Worm (Caenorhabditis elegans) whole organism, L3 larva: ENCODE measurements around the gene zak-1.

Experiments
- fos-1 ChIP-seq: fragments of 150-350 bp; optimal IDR thresholded peaks from 2 replicates; lab custom pipeline; 2014; ENCODE audit warnings: missing biosample characterization, missing genetic modification characterization
- lin-39 ChIP-seq: fragments of 150-350 bp; optimal IDR thresholded peaks from 2 replicates; lab custom pipeline; 2018; ENCODE audit warnings: missing biosample characterization, missing genetic modification reagents, missing genetic modification characterization
- skn-1 ChIP-seq: fragments of 150-350 bp; optimal IDR thresholded peaks from 2 replicates; lab custom pipeline; 2014; ENCODE audit warnings: missing biosample characterization, missing genetic modification characterization
- zag-1 ChIP-seq: fragments of 150-350 bp; optimal IDR thresholded peaks from 2 replicates; lab custom pipeline; 2014; ENCODE audit warnings: missing biosample characterization, missing genetic modification characterization

- TF ChIP-seq skn-1 (tag; lab: Kevin White, UChicago) = no peak
- no peak for TF ChIP-seq zag-1 (tag; lab: Kevin White, UChicago)
- TF ChIP-seq fos-1 (tag; lab: Kevin White, UChicago) = no peak
- TF ChIP-seq lin-39 (tag; lab: Kevin White, UChicago) = no peak
Measured at ce11 chrIII:6850255-6850654, 6.4 kb downstream of the zak-1 start, which contains the start of gene srv-1.
